Fruit fly (Drosophila melanogaster) whole organism, embryonic: ENCODE measurements around the gene Torsin.

ENCODE experiments used
- Abd-B ChIP-seq: fragments of 200-800 bp; sonication (Bioruptor generic); optimal IDR thresholded peaks from 2 replicates; lab custom pipeline; 2018; ENCODE audit warnings: missing biosample characterization, mild to moderate bottlenecking, missing genetic modification characterization, moderate library complexity
- Ada2b ChIP-seq: fragments of 200-800 bp; sonication (Bioruptor generic); IDR thresholded peaks from 2 replicates; pipeline ENCODE4 v1.3.6; 2022; ENCODE audit warnings: missing biosample characterization, missing genetic modification characterization
- Aef1 ChIP-seq: fragments of 200-800 bp; sonication (Bioruptor generic); IDR thresholded peaks from 3 replicates; pipeline ENCODE4 v1.3.6; 2022; ENCODE audit warnings: missing biosample characterization, missing genetic modification characterization
- Awh ChIP-seq: fragments of 200-800 bp; sonication (Bioruptor generic); IDR thresholded peaks from 2 replicates; pipeline ENCODE4, ENCODE4 v1.3.6; 2022; ENCODE audit warnings: missing biosample characterization, missing genetic modification characterization
- B-H1 ChIP-seq: fragments of 200-800 bp; sonication (Bioruptor generic); IDR thresholded peaks from 3 replicates; pipeline ENCODE4 v1.3.6; 2022; ENCODE audit warnings: missing biosample characterization, missing genetic modification characterization
- C15 ChIP-seq: fragments of 200-800 bp; sonication (Bioruptor generic); IDR thresholded peaks from 3 replicates; pipeline ENCODE4 v1.3.6; 2022; ENCODE audit warnings: missing biosample characterization, missing genetic modification characterization
- CG10147 ChIP-seq: fragments of 200-800 bp; sonication (Bioruptor generic); optimal IDR thresholded peaks from 2 replicates; lab custom pipeline; 2019; ENCODE audit warnings: missing biosample characterization, mild to moderate bottlenecking, missing genetic modification characterization, moderate library complexity
- CG11504 ChIP-seq: fragments of 200-800 bp; sonication (Bioruptor generic); optimal IDR thresholded peaks from 3 replicates; lab custom pipeline; 2019; ENCODE audit warnings: missing biosample characterization, mild to moderate bottlenecking, missing genetic modification characterization, moderate library complexity
- CG11695 ChIP-seq: fragments of 200-800 bp; sonication (Bioruptor generic); IDR thresholded peaks from 3 replicates; pipeline ENCODE4 v1.3.6; 2022; ENCODE audit warnings: missing biosample characterization, missing genetic modification characterization
- CG12219 ChIP-seq: fragments of 200-800 bp; sonication (Bioruptor generic); optimal IDR thresholded peaks from 3 replicates; lab custom pipeline; 2018; ENCODE audit warnings: missing biosample characterization, mild to moderate bottlenecking, missing genetic modification characterization
- CG12236 ChIP-seq: fragments of 200-800 bp; sonication (Bioruptor generic); optimal IDR thresholded peaks from 2 replicates; lab custom pipeline; 2016; ENCODE audit warnings: missing biosample characterization, missing genetic modification characterization
- CG12299 ChIP-seq: fragments of 200-800 bp; sonication (Bioruptor generic); optimal IDR thresholded peaks from 2 replicates; lab custom pipeline; 2018; ENCODE audit warnings: missing biosample characterization, mild to moderate bottlenecking, missing genetic modification characterization
- CG1233 ChIP-seq: fragments of 200-800 bp; sonication (Bioruptor generic); optimal IDR thresholded peaks from 4 replicates; lab custom pipeline; 2018; ENCODE audit warnings: missing biosample characterization, mild to moderate bottlenecking, missing genetic modification characterization
- CG15011 ChIP-seq: fragments of 200-800 bp; sonication (Bioruptor generic); optimal IDR thresholded peaks from 3 replicates; lab custom pipeline; 2018; ENCODE audit warnings: missing biosample characterization, mild to moderate bottlenecking, missing genetic modification characterization
- CG15073 ChIP-seq: fragments of 200-800 bp; sonication (Bioruptor generic); optimal IDR thresholded peaks from 2 replicates; lab custom pipeline; 2016; ENCODE audit warnings: missing biosample characterization, missing genetic modification characterization
- CG15479 ChIP-seq: fragments of 200-800 bp; sonication (Bioruptor generic); optimal IDR thresholded peaks from 3 replicates; lab custom pipeline; 2019; ENCODE audit warnings: missing biosample characterization, mild to moderate bottlenecking, missing genetic modification characterization, moderate library complexity
- CG15696 ChIP-seq: fragments of 200-800 bp; sonication (Bioruptor generic); optimal IDR thresholded peaks from 2 replicates; lab custom pipeline; 2019; ENCODE audit warnings: missing biosample characterization, mild to moderate bottlenecking, missing genetic modification characterization, moderate library complexity
- CG18599 ChIP-seq: fragments of 200-800 bp; sonication (Bioruptor generic); optimal IDR thresholded peaks from 3 replicates; lab custom pipeline; 2017; ENCODE audit warnings: missing biosample characterization, missing genetic modification characterization, mild to moderate bottlenecking, moderate library complexity, missing genetic modification reagents
- CG2202 ChIP-seq: fragments of 200-800 bp; sonication (Bioruptor generic); optimal IDR thresholded peaks from 2 replicates; lab custom pipeline; 2018; ENCODE audit warnings: missing biosample characterization, mild to moderate bottlenecking, missing genetic modification characterization
- CG32772 ChIP-seq: fragments of 200-800 bp; sonication (Bioruptor generic); IDR thresholded peaks from 2 replicates; pipeline ENCODE4 v1.3.6; 2022; ENCODE audit warnings: missing biosample characterization, missing genetic modification characterization
- CG6254 ChIP-seq: fragments of 200-800 bp; sonication (Bioruptor generic); optimal IDR thresholded peaks from 3 replicates; lab custom pipeline; 2017; ENCODE audit warnings: mild to moderate bottlenecking, missing biosample characterization, missing genetic modification reagents, missing genetic modification characterization
- CG6272 ChIP-seq: fragments of 200-800 bp; sonication (Bioruptor generic); IDR thresholded peaks from 2 replicates; pipeline ENCODE4 v1.3.6; 2022; ENCODE audit warnings: missing biosample characterization, missing genetic modification characterization
- CG6683 ChIP-seq: fragments of 200-800 bp; sonication (Bioruptor generic); optimal IDR thresholded peaks from 2 replicates; lab custom pipeline; 2017; ENCODE audit warnings: missing biosample characterization, mild to moderate bottlenecking, missing genetic modification characterization, missing genetic modification reagents
- CG7745 ChIP-seq: fragments of 200-800 bp; sonication (Bioruptor generic); optimal IDR thresholded peaks from 2 replicates; lab custom pipeline; 2018; ENCODE audit warnings: missing biosample characterization, mild to moderate bottlenecking, missing genetic modification characterization, moderate library complexity
- CG7839 ChIP-seq: fragments of 200-800 bp; sonication (Bioruptor generic); optimal IDR thresholded peaks from 3 replicates; lab custom pipeline; 2018; ENCODE audit warnings: missing biosample characterization, mild to moderate bottlenecking, missing genetic modification characterization, moderate library complexity
- Dp ChIP-seq: fragments of 200-800 bp; sonication (Bioruptor generic); optimal IDR thresholded peaks from 2 replicates; lab custom pipeline; 2018; ENCODE audit warnings: missing biosample characterization, mild to moderate bottlenecking, missing genetic modification characterization, moderate library complexity
- Drgx ChIP-seq: fragments of 200-800 bp; sonication (Bioruptor generic); IDR thresholded peaks from 2 replicates; pipeline ENCODE4 v1.3.6; 2022; ENCODE audit warnings: missing biosample characterization, missing genetic modification characterization
- HmgZ ChIP-seq: fragments of 200-800 bp; sonication (Bioruptor generic); optimal IDR thresholded peaks from 2 replicates; lab custom pipeline; 2018; ENCODE audit warnings: missing biosample characterization, mild to moderate bottlenecking, missing genetic modification characterization
- Hmx ChIP-seq: fragments of 200-800 bp; sonication (Bioruptor generic); optimal IDR thresholded peaks from 2 replicates; lab custom pipeline; 2016; ENCODE audit warnings: missing biosample characterization, missing genetic modification characterization
- Med ChIP-seq: fragments of 200-800 bp; sonication (Bioruptor generic); peaks from one replicate; lab custom pipeline; 2016; ENCODE audit warnings: missing biosample characterization, missing genetic modification characterization, mild to moderate bottlenecking, inconsistent platforms, moderate library complexity
- Side ChIP-seq: fragments of 200-800 bp; sonication (Bioruptor generic); optimal IDR thresholded peaks from 2 replicates; lab custom pipeline; 2016; ENCODE audit warnings: missing biosample characterization, missing genetic modification characterization
- Sin3A ChIP-seq: fragments of >200 bp; optimal IDR thresholded peaks from 2 replicates; lab custom pipeline; 2018
- Spps ChIP-seq: fragments of 200-800 bp; sonication (Bioruptor generic); optimal IDR thresholded peaks from 2 replicates; lab custom pipeline; 2018; ENCODE audit warnings: missing biosample characterization, mild to moderate bottlenecking, missing genetic modification characterization
- Taf1 ChIP-seq: fragments of 200-800 bp; sonication (Bioruptor generic); IDR thresholded peaks from 2 replicates; pipeline ENCODE4 v1.3.6; 2022; ENCODE audit warnings: missing biosample characterization, missing genetic modification characterization
- cad ChIP-seq: fragments of >200 bp; optimal IDR thresholded peaks from 2 replicates; lab custom pipeline; 2017; ENCODE audit warnings: missing biosample characterization, missing genetic modification characterization
- cg ChIP-seq: fragments of 200-800 bp; sonication (Bioruptor generic); optimal IDR thresholded peaks from 3 replicates; lab custom pipeline; 2019; ENCODE audit warnings: missing biosample characterization, mild to moderate bottlenecking, missing genetic modification characterization, moderate library complexity
- dmrt11E ChIP-seq: fragments of 200-800 bp; sonication (Bioruptor generic); optimal IDR thresholded peaks from 3 replicates; lab custom pipeline; 2018; ENCODE audit warnings: missing biosample characterization, mild to moderate bottlenecking, missing genetic modification characterization, moderate library complexity
- emc ChIP-seq: fragments of 200-800 bp; sonication (Bioruptor generic); optimal IDR thresholded peaks from 2 replicates; lab custom pipeline; 2016; ENCODE audit warnings: missing biosample characterization, missing genetic modification characterization
- esg ChIP-seq: fragments of 200-800 bp; sonication (Bioruptor generic); conservative IDR thresholded peaks from 2 replicates; pipeline ENCODE4 v1.3.6; 2022; ENCODE audit warnings: missing biosample characterization, missing genetic modification characterization
- eyg ChIP-seq: fragments of 200-800 bp; sonication (Bioruptor generic); optimal IDR thresholded peaks from 3 replicates; lab custom pipeline; 2016; ENCODE audit warnings: missing biosample characterization, missing genetic modification characterization
- gem ChIP-seq: fragments of 200-800 bp; sonication (Bioruptor generic); optimal IDR thresholded peaks from 2 replicates; lab custom pipeline; 2019; ENCODE audit warnings: missing biosample characterization, mild to moderate bottlenecking, missing genetic modification characterization, moderate library complexity
- her ChIP-seq: fragments of 200-800 bp; sonication (Bioruptor generic); optimal IDR thresholded peaks from 2 replicates; lab custom pipeline; 2016; ENCODE audit warnings: missing biosample characterization, missing genetic modification characterization
- inv ChIP-seq: fragments of 200-800 bp; sonication (Bioruptor generic); IDR thresholded peaks from 2 replicates; pipeline ENCODE4 v1.3.6; 2022; ENCODE audit warnings: missing biosample characterization, missing genetic modification characterization; ENCODE audit not compliant: partially characterized antibody
- lbe ChIP-seq: fragments of 200-800 bp; sonication (Bioruptor generic); optimal IDR thresholded peaks from 2 replicates; lab custom pipeline; 2016; ENCODE audit warnings: missing biosample characterization, mild to moderate bottlenecking, missing genetic modification characterization
- pfk ChIP-seq: fragments of 200-800 bp; sonication (Bioruptor generic); optimal IDR thresholded peaks from 2 replicates; lab custom pipeline; 2018; ENCODE audit warnings: missing biosample characterization, mild to moderate bottlenecking, missing genetic modification characterization, moderate library complexity
- prd ChIP-seq, 3 experiments: fragments of >200 bp in 2 of 3; fragments of 200-800 bp in 1 of 3; sonication (Bioruptor generic) in 1 of 3; optimal IDR thresholded peaks in 2 of 3; IDR thresholded peaks in 1 of 3; 2 replicates in 2 of 3; 3 replicates in 1 of 3; pipeline versions ENCODE4 v1.3.6 to Lab custom; 2017 to 2022; ENCODE audit warnings: missing biosample characterization in 1 of 3, missing genetic modification characterization in 1 of 3
- salm ChIP-seq: fragments of 200-800 bp; sonication (Bioruptor generic); optimal IDR thresholded peaks from 2 replicates; lab custom pipeline; 2018; ENCODE audit warnings: missing biosample characterization, mild to moderate bottlenecking, missing genetic modification characterization
- sima ChIP-seq: fragments of 200-800 bp; sonication (Bioruptor generic); optimal IDR thresholded peaks from 2 replicates; lab custom pipeline; 2016; ENCODE audit warnings: missing biosample characterization, missing genetic modification characterization
- slou ChIP-seq: fragments of 200-800 bp; sonication (Bioruptor generic); optimal IDR thresholded peaks from 3 replicates; lab custom pipeline; 2016; ENCODE audit warnings: missing biosample characterization, missing genetic modification characterization
- tgo ChIP-seq: fragments of 200-800 bp; sonication (Bioruptor generic); IDR thresholded peaks from 3 replicates; pipeline ENCODE4 v1.3.6; 2022; ENCODE audit warnings: missing biosample characterization, missing genetic modification characterization
- usp ChIP-seq: fragments of >200 bp; optimal IDR thresholded peaks from 2 replicates; lab custom pipeline; 2017; ENCODE audit warnings: missing biosample characterization, missing genetic modification characterization

Torsin gene

dm6 chrX:4615684-4616292, 34.0 kb downstream of the Torsin start (continued):
- TF ChIP-seq slou (GFP tag; lab: Kevin White, UChicago) (no peak), eyg (GFP tag; lab: Kevin White, UChicago) (no peak), Hmx (GFP tag; lab: Kevin White, UChicago) (no peak), CG15011 (GFP tag; lab: Kevin White, UChicago) (no peak), CG7745 (tag; lab: Kevin White, UChicago) (no peak), CG7839 (tag; lab: Kevin White, UChicago) (peak; percentile 10), CG12219 (GFP tag; lab: Kevin White, UChicago) (no peak), CG6683 (no peak), tgo (GFP tag; lab: Robert Waterston, UW) (peak; percentile 26; the same call in 1 of the 3 replicates), sima (no peak), CG11504 (peak; percentile 31), dmrt11E (tag; lab: Kevin White, UChicago) (no peak), gem (tag; lab: Kevin White, UChicago) (peak; percentile 31), CG12299 (tag; lab: Kevin White, UChicago) (no peak), Abd-B (GFP tag; lab: Kevin White, UChicago) (no peak), Drgx (0 out of 2 replicates have a peak, but pooled peaks have one; percentile 28), Side (GFP tag; lab: Kevin White, UChicago) (no peak), CG18599 (GFP tag; lab: Kevin White, UChicago) (no peak), lbe (GFP tag; lab: Kevin White, UChicago) (peak; percentile 26), cg (peak; percentile 2), salm (no peak), Awh (GFP tag; lab: Robert Waterston, UW) (no peak), CG15696 (tag; lab: Kevin White, UChicago) (no peak), Spps (tag; lab: Kevin White, UChicago) (no peak), CG1233 (no peak), CG32772 (0 out of 2 replicates have a peak, but pooled peaks have one; percentile 20), B-H1 (GFP tag; lab: Robert Waterston, UW) (no peak), HmgZ (tag; lab: Kevin White, UChicago) (no peak), CG6272 (GFP tag; lab: Robert Waterston, UW) (no peak), C15 (GFP tag; lab: Robert Waterston, UW) (no peak), her (no peak)

- TF ChIP-seq CG10147 (GFP tag; lab: Kevin White, UChicago) (no peak), cad (GFP tag; lab: Kevin White, UChicago) (no peak), CG2202 (tag; lab: Kevin White, UChicago) (no peak), Med (peak; percentile 58), usp (GFP tag; lab: Kevin White, UChicago) (no peak), Ada2b (GFP tag; lab: Robert Waterston, UW) (0 out of 2 replicates have a peak, but pooled peaks have one; percentile 20), CG15479 (no peak), Taf1 (GFP tag; lab: Robert Waterston, UW) (no peak), Aef1 (GFP tag; lab: Robert Waterston, UW) (no peak), esg (GFP tag; lab: Robert Waterston, UW) (0 out of 2 replicates have a peak, but pooled peaks have one; percentile 6), pfk (no peak), prd (optimal IDR thresholded peaks at IDR 0.05; lab: Kevin White, UChicago) (no peak), prd (GFP tag; IDR thresholded peaks at IDR 0.05; lab: Robert Waterston, UW) (peak; percentile 44; the same call in 1 of the 3 replicates), emc (GFP tag; lab: Kevin White, UChicago) (no peak), CG11695 (GFP tag; lab: Robert Waterston, UW) (no peak), CG6254 (GFP tag; lab: Kevin White, UChicago) (no peak), CG15073 (GFP tag; lab: Kevin White, UChicago) (no peak), Dp (GFP tag; lab: Kevin White, UChicago) (no peak), Sin3A (lab: Kevin White, UChicago) (no peak), inv (no peak), CG12236 (GFP tag; lab: Kevin White, UChicago) (no peak)
These were observed 34.9 kb downstream of the Torsin start for dm6 chrX:4614945-4615344.
